Worm (Caenorhabditis elegans) whole organism, dauer: ENCODE results near the gene rpoa-49.

Experiments used
- unc-62 ChIP-seq: sonication (generic microtip); optimal IDR thresholded peaks from 2 replicates; lab custom pipeline; 2017; ENCODE audit warnings: missing biosample characterization, missing genetic modification reagents, missing genetic modification characterization

rpoa-49 gene

ce11 chrII:68757-69156, 23.9 kb downstream of the rpoa-49 start:
- TF ChIP-seq unc-62, result no peak

- no peak for TF ChIP-seq unc-62
These were observed 24.5 kb downstream of the rpoa-49 start, which contains the start of gene egl-26 for ce11 chrII:69354-69753. TSS of gene egl-26 (plus strand) at chrII:69654.

ce11 chrII:73329-73728, 28.5 kb downstream of the rpoa-49 start:
- no peak for TF ChIP-seq unc-62

- TF ChIP-seq unc-62, result no peak
These were observed 29.1 kb downstream of the rpoa-49 start for ce11 chrII:73892-74291.

ce11 chrII:75831-76230, 31.0 kb downstream of the rpoa-49 start:
- no peak for TF ChIP-seq unc-62

ce11 chrII:76662-77061, 31.8 kb downstream of the rpoa-49 start:
- no peak for TF ChIP-seq unc-62

ce11 chrII:79166-79565, 34.3 kb downstream of the rpoa-49 start, which contains the start of gene C23H3.9:
TSS of gene C23H3.9 (minus strand) at chrII:79266.
- TF ChIP-seq unc-62, result no peak

- no peak for TF ChIP-seq unc-62
These were observed 39.3 kb downstream of the rpoa-49 start, which contains the start of gene C50D2.6 for ce11 chrII:84134-84533. TSS of gene C50D2.6 (plus strand) at chrII:84434.

ce11 chrII:86794-87193, 42.0 kb downstream of the rpoa-49 start:
- TF ChIP-seq unc-62, result no peak

- TF ChIP-seq unc-62, result no peak
These were observed 43.1 kb downstream of the rpoa-49 start for ce11 chrII:87937-88336.

- TF ChIP-seq unc-62, result no peak
These were observed 46.6 kb downstream of the rpoa-49 start, which contains the start of gene mcat-1 for ce11 chrII:91419-91818. TSS of gene mcat-1 (minus strand) at chrII:91519.

- TF ChIP-seq unc-62, result no peak
These were observed 50.3 kb downstream of the rpoa-49 start, which contains the start of gene C50D2.7 for ce11 chrII:95177-95576. TSS of gene C50D2.7 (minus strand) at chrII:95277.
